Fruit fly (Drosophila melanogaster) whole organism, prepupa: ENCODE data around the gene L2HGDH.

ENCODE experiments used
- CG16779 ChIP-seq: fragments of 200-800 bp; sonication (Bioruptor generic); optimal IDR thresholded peaks from 3 replicates; lab custom pipeline; 2017; ENCODE audit warnings: missing biosample characterization, mild to moderate bottlenecking, missing genetic modification characterization
- CG3032 ChIP-seq: fragments of 200-800 bp; optimal IDR thresholded peaks from 2 replicates; lab custom pipeline; 2019; ENCODE audit warnings: missing biosample characterization, mild to moderate bottlenecking, missing genetic modification characterization, moderate library complexity
- Eip78C ChIP-seq: fragments of 200-800 bp; sonication (Bioruptor generic); peaks from one replicate; lab custom pipeline; 2016; ENCODE audit warnings: missing biosample characterization, missing genetic modification characterization
- Gug ChIP-seq: fragments of 200-800 bp; sonication (Bioruptor generic); IDR thresholded peaks from 2 replicates; pipeline ENCODE4 v1.3.6; 2022; ENCODE audit warnings: missing biosample characterization, missing genetic modification characterization
- eg ChIP-seq: fragments of 200-800 bp; sonication (Bioruptor generic); IDR thresholded peaks from 3 replicates; pipeline ENCODE4 v1.3.6; 2022; ENCODE audit warnings: missing biosample characterization, missing genetic modification characterization
- fkh ChIP-seq: fragments of 200-800 bp; sonication (Bioruptor generic); optimal IDR thresholded peaks from 3 replicates; lab custom pipeline; 2017; ENCODE audit warnings: missing biosample characterization, mild to moderate bottlenecking, missing genetic modification characterization, moderate library complexity

DNA sequence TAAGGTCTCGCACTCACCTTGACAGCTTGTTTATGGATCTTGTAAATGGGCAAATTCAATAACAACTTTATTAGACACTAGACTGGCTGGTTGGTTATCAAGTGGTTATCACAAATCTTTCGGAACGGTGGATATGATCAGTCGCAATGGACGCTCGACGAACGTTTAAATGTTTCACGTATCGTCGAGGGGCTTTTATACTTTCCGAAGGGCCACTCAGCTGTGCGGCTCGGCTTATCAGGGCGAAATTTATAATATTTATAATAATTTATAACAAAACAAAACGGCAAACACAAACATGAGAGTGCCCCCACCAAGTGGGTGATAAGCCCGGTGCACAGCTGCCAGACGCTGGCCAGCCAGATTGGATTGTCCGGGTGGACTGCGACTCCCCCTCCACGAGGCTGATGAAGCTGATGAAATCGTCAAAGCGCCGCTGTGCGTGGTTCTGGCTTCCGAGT is 20.0 kb downstream of the L2HGDH start, which contains the start of gene CG10621:
- TF ChIP-seq CG16779 (tag; lab: Kevin White, UChicago) (no peak), Gug (GFP tag; lab: Robert Waterston, UW) (no peak), fkh (GFP tag; lab: Kevin White, UChicago) (peak; percentile 35), Eip78C (GFP tag; lab: Kevin White, UChicago) (no peak), CG3032 (tag; lab: Kevin White, UChicago) (no peak), eg (no peak)
